Worm (Caenorhabditis elegans) whole organism, L4/young adult: ENCODE data around the gene sqv-6.

Experiments
- W03F9.2 ChIP-seq: fragments of 150-350 bp; optimal IDR thresholded peaks from 2 replicates; lab custom pipeline; 2014; ENCODE audit warnings: missing biosample characterization, missing genetic modification characterization
- dao-5 ChIP-seq: sonication (generic microtip); optimal IDR thresholded peaks from 2 replicates; lab custom pipeline; 2016; ENCODE audit warnings: missing genotype, missing genetic modification characterization, moderate library complexity, missing compliant biosample characterization
- him-1 ChIP-seq: sonication (generic microtip); optimal IDR thresholded peaks from 2 replicates; lab custom pipeline; 2016; ENCODE audit warnings: missing genotype, missing genetic modification reagents, missing genetic modification characterization, missing compliant biosample characterization

DNA sequence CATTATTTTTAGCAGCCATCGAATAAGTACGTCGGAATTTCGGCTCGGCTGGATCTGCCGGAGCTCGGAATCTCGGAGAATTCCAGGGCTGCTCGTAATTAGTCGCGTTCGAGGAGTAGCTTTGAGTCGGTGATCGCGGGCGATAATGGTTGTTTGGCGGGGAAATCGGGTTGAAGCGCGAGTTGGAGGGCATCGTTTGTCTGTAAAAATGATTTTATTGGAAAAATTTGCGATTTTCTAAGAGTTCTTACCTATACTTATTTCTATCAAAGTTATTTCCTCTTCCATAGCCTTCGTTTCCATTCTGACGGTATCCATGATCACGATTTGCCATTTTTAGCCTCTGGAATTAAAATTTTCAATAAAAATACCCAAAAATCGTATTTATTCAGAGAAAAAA lies 38.8 kb upstream of the sqv-6 start, which contains the start of gene Y50D4C.5:
- TF ChIP-seq him-1 (tag; lab: Kevin White, UChicago) (no peak), dao-5 (tag; lab: Kevin White, UChicago) (no peak), W03F9.2 (tag; lab: Kevin White, UChicago) (no peak)
